Fruit fly (Drosophila melanogaster): ENCODE results near the gene Eig71Ea.

The Eig71Ea gene

DNA sequence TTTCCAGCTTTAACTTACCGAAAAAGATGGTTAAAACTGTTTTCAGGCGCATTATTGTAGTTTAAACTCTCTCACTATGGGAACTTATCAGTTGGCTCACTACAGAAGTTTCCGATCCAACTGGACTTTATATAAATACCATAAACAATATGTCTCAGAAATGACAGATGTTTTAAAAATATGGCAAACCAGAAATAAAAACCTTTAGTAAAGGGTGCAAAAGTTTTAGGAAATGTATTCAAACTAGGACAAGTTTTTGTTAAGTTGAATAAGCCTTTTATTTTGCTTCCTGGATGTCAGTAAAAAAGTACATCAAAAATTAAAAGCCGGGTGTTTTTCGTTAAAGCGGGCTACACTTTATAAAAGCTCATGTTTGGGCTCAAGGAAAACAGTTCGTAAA is at the start of gene Eig71Ea, which contains the start of gene Eig71Eb:
Gene Eig71Ea, minus strand, starts transcription at position 101 of the 400 bp plus-strand sequence.
Gene Eig71Eb, plus strand, starts transcription at position 376 of the 400 bp plus-strand sequence.
- no peak for TF ChIP-seq tj (GFP tag; optimal IDR thresholded peaks at IDR 0.05)
- TF ChIP-seq Clk (GFP tag; optimal IDR thresholded peaks at IDR 0.05): no peak
- no peak for TF ChIP-seq CG7101 (tag; optimal IDR thresholded peaks at IDR 0.05)
- TF ChIP-seq CG5204 (GFP tag; optimal IDR thresholded peaks at IDR 0.05): no peak
- no peak for TF ChIP-seq cic (GFP tag; optimal IDR thresholded peaks at IDR 0.05)
- no peak for TF ChIP-seq CG7045 (GFP tag; optimal IDR thresholded peaks at IDR 0.05)
- no peak for TF ChIP-seq CG1620 (GFP tag; optimal IDR thresholded peaks at IDR 0.05)

DNA sequence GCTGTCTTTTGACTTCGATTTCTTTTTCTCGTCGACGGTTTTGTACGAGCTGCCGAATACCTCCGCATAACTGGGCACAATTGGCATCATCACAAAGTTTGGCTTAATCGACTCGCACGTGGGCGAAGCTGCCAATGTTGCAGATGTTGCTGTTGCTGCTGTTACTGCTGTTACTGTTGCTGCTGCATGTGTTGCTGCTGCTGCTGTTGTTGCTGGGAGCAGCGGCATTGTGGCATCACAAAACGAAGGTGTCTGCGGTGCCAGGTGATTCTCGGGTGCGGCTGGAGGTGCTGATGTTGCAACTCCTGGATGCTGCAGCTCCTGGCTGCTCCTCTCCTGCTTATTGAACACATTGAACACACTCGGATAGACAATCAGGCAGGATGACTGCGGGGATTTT is 48.5 kb upstream of the Eig71Ea start:
- TF ChIP-seq Clk (GFP tag; optimal IDR thresholded peaks at IDR 0.05) (no peak), CG7045 (GFP tag; optimal IDR thresholded peaks at IDR 0.05) (no peak), bab1 (GFP tag; optimal IDR thresholded peaks at IDR 0.05) (no peak), Hr96 (GFP tag; optimal IDR thresholded peaks at IDR 0.05) (no peak), cic (GFP tag; optimal IDR thresholded peaks at IDR 0.05) (no peak), ovo (GFP tag; optimal IDR thresholded peaks at IDR 0.05) (no peak), toe (GFP tag; optimal IDR thresholded peaks at IDR 0.05) (no peak), CG5204 (GFP tag; optimal IDR thresholded peaks at IDR 0.05) (no peak), tj (GFP tag; optimal IDR thresholded peaks at IDR 0.05) (no peak), CG7101 (tag; optimal IDR thresholded peaks at IDR 0.05) (no peak), pad (GFP tag; optimal IDR thresholded peaks at IDR 0.05) (no peak), CG12768 (GFP tag; optimal IDR thresholded peaks at IDR 0.05) (no peak), kay (GFP tag; ENCODE audit: borderline replicate concordance) (no peak), CG11617 (GFP tag; optimal IDR thresholded peaks at IDR 0.05) (no peak), cnc (optimal IDR thresholded peaks at IDR 0.05) (no peak), CG1620 (GFP tag; optimal IDR thresholded peaks at IDR 0.05) (no peak), Mnt (GFP tag; optimal IDR thresholded peaks at IDR 0.05) (no peak)

DNA sequence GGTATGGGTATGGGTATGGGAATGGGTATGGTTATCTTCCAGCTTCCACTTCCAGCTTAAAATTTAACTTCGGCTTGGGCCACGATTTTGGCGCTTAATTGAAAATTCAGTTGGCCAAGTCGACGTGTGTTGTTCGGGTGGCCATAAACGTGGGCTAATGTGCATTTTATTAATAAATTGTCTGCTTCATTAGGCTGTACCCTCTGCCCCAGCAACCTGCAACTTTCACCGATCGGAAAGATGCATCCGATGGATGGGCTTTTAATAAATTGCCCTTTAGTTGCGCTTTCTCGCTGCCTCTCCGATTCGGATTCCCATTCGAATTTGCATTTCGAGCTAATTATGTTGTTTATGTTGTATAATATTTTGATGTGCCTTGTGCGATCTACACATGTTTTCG is 45.7 kb upstream of the Eig71Ea start:
- TF ChIP-seq CG12768 (GFP tag; optimal IDR thresholded peaks at IDR 0.05): no peak
- TF ChIP-seq CG7101 (tag; optimal IDR thresholded peaks at IDR 0.05): no peak
- no peak for TF ChIP-seq CG5204 (GFP tag; optimal IDR thresholded peaks at IDR 0.05)
- no peak for TF ChIP-seq Hr96 (GFP tag; optimal IDR thresholded peaks at IDR 0.05)
- no peak for TF ChIP-seq bab1 (GFP tag; optimal IDR thresholded peaks at IDR 0.05)
- no peak for TF ChIP-seq cnc (optimal IDR thresholded peaks at IDR 0.05)
- TF ChIP-seq Clk (GFP tag; optimal IDR thresholded peaks at IDR 0.05): no peak
- TF ChIP-seq cic (GFP tag; optimal IDR thresholded peaks at IDR 0.05): no peak
- TF ChIP-seq Crg-1 (GFP tag; optimal IDR thresholded peaks at IDR 0.05): no peak
- no peak for TF ChIP-seq tj (GFP tag; optimal IDR thresholded peaks at IDR 0.05)
- TF ChIP-seq kay (GFP tag; ENCODE audit: borderline replicate concordance): no peak
- TF ChIP-seq pad (GFP tag; optimal IDR thresholded peaks at IDR 0.05): no peak
- no peak for TF ChIP-seq CG1620 (GFP tag; optimal IDR thresholded peaks at IDR 0.05)
- no peak for TF ChIP-seq CG14711 (tag; optimal IDR thresholded peaks at IDR 0.05)
- TF ChIP-seq CG11617 (GFP tag; optimal IDR thresholded peaks at IDR 0.05): no peak
- TF ChIP-seq Mnt (GFP tag; optimal IDR thresholded peaks at IDR 0.05): no peak
- no peak for TF ChIP-seq CG7045 (GFP tag; optimal IDR thresholded peaks at IDR 0.05)
- no peak for TF ChIP-seq ovo (GFP tag; optimal IDR thresholded peaks at IDR 0.05)
- TF ChIP-seq CG33017 (tag; optimal IDR thresholded peaks at IDR 0.05): no peak

DNA sequence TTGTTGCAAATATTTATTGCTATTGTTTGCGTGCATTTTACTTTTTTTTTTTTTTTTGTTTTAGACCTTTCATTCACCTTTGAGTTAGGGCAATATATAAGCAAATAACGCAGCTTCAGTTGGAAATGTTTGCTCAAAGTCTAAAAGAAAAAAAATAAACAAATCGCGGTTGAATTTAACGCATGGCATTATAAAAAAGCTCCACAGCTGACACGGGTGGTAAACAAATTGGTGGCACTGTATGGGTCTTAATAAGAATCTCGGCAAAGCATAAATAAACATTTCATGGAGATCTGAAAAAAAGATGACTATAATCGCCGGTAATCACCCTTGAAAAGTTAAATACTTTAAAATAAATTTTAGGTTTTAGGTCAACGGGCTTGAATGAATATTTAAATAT is 44.9 kb upstream of the Eig71Ea start:
- TF ChIP-seq CG7101 (tag; optimal IDR thresholded peaks at IDR 0.05): peak; percentile 4
- TF ChIP-seq CG7045 (GFP tag; optimal IDR thresholded peaks at IDR 0.05): no peak

DNA sequence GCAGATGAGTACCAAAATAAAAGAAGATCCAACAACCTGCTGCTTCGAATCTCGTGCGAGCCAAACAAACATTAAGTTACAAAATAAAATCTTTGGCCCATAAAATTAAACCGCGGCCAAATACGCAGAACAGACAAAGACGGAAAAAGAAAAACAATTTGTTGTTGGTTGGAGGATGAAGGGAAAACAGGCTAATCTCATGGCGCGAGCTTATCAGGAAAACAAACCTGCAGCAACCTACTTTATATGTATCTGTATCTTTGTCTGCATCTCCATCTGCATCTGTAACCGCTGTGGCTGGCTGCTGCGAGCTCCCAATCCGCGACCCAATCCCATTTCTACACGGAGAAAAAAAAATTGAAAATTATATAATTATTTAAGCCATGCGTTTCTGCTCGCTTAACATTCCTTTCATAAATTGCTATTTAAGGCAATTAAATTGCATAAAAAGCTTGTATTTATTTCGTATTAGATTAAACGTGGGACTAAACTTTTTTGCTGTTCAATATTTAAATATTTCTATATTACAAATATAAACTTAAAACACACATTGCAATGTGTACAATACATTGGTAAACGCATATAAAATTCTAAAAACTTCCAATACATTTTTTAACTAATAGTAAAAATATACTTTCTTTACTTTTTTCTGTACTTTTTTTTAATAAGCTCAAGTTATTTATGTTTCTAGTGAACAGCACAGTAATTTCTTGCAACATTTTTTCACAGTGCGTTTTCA is 43.5 kb upstream of the Eig71Ea start:
- TF ChIP-seq CG11617 (GFP tag; optimal IDR thresholded peaks at IDR 0.05): no peak
- TF ChIP-seq CG5204 (GFP tag; optimal IDR thresholded peaks at IDR 0.05): no peak
- no peak for TF ChIP-seq Clk (GFP tag; optimal IDR thresholded peaks at IDR 0.05)
- no peak for TF ChIP-seq CG7045 (GFP tag; optimal IDR thresholded peaks at IDR 0.05)
- no peak for TF ChIP-seq pad (GFP tag; optimal IDR thresholded peaks at IDR 0.05)
- no peak for TF ChIP-seq CG12768 (GFP tag; optimal IDR thresholded peaks at IDR 0.05)
- TF ChIP-seq Hr96 (GFP tag; optimal IDR thresholded peaks at IDR 0.05): no peak
- TF ChIP-seq CG1620 (GFP tag; optimal IDR thresholded peaks at IDR 0.05): no peak
- no peak for TF ChIP-seq toe (GFP tag; optimal IDR thresholded peaks at IDR 0.05)
- TF ChIP-seq CG14711 (tag; optimal IDR thresholded peaks at IDR 0.05): no peak
- TF ChIP-seq bab1 (GFP tag; optimal IDR thresholded peaks at IDR 0.05): no peak
- TF ChIP-seq CG33017 (tag; optimal IDR thresholded peaks at IDR 0.05): no peak
- no peak for TF ChIP-seq CG7101 (tag; optimal IDR thresholded peaks at IDR 0.05)
- no peak for TF ChIP-seq Crg-1 (GFP tag; optimal IDR thresholded peaks at IDR 0.05)
- no peak for TF ChIP-seq Mnt (GFP tag; optimal IDR thresholded peaks at IDR 0.05)

DNA sequence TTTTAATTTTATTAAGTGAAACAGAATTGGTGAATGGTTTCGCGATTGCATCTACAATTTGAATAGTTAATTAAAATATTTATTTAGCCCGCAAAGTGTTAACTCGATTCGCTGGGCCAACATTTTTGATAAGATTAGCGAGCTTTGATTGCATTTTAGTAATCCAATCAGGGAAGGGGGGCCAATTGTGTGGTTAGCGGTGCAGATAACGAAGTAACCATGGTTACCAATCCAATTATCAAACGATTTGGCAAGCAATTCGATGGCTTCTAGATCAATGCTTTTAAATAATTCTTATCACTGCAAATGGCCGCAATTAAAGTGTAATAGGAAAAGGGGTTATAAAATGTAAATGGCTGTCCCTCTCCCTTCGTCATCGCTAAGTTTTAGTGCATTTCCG is 42.9 kb upstream of the Eig71Ea start:
- no peak for TF ChIP-seq tj (GFP tag; optimal IDR thresholded peaks at IDR 0.05)
- TF ChIP-seq CG11617 (GFP tag; optimal IDR thresholded peaks at IDR 0.05): no peak
- TF ChIP-seq ovo (GFP tag; optimal IDR thresholded peaks at IDR 0.05): no peak
- TF ChIP-seq cnc (optimal IDR thresholded peaks at IDR 0.05): no peak
- TF ChIP-seq CG1620 (GFP tag; optimal IDR thresholded peaks at IDR 0.05): no peak
- TF ChIP-seq CG7101 (tag; optimal IDR thresholded peaks at IDR 0.05): no peak
- no peak for TF ChIP-seq toe (GFP tag; optimal IDR thresholded peaks at IDR 0.05)
- no peak for TF ChIP-seq pad (GFP tag; optimal IDR thresholded peaks at IDR 0.05)
- no peak for TF ChIP-seq bab1 (GFP tag; optimal IDR thresholded peaks at IDR 0.05)
- TF ChIP-seq Hr96 (GFP tag; optimal IDR thresholded peaks at IDR 0.05): no peak
- no peak for TF ChIP-seq CG12768 (GFP tag; optimal IDR thresholded peaks at IDR 0.05)
- TF ChIP-seq CG7045 (GFP tag; optimal IDR thresholded peaks at IDR 0.05): no peak
- TF ChIP-seq CG5204 (GFP tag; optimal IDR thresholded peaks at IDR 0.05): no peak
- no peak for TF ChIP-seq Clk (GFP tag; optimal IDR thresholded peaks at IDR 0.05)
- TF ChIP-seq CG33017 (tag; optimal IDR thresholded peaks at IDR 0.05): no peak
- TF ChIP-seq Mnt (GFP tag; optimal IDR thresholded peaks at IDR 0.05): no peak
- no peak for TF ChIP-seq cic (GFP tag; optimal IDR thresholded peaks at IDR 0.05)
- no peak for TF ChIP-seq CG14711 (tag; optimal IDR thresholded peaks at IDR 0.05)
- TF ChIP-seq Crg-1 (GFP tag; optimal IDR thresholded peaks at IDR 0.05): no peak

Measured in whole organism, adult.